Worm (Caenorhabditis elegans): ENCODE data around the gene C44C10.12.

Gene C44C10.12

ce11 chrX:11738602-11739100 is 41.9 kb downstream of the C44C10.12 start, which contains the start of gene nspa-9:
Gene nspa-9, plus strand, starts transcription at chrX:11739050.
- TF ChIP-seq dsc-1 (tag; optimal IDR thresholded peaks at IDR 0.05) (peak; percentile 39), mdl-1 (tag; optimal IDR thresholded peaks at IDR 0.05) (peak in 1 of 2 experiments; percentile 57), nhr-20 (tag; optimal IDR thresholded peaks at IDR 0.05) (peak; percentile 45), elt-2 (tag; optimal IDR thresholded peaks at IDR 0.05) (peak; percentile 92), pqm-1 (tag; optimal IDR thresholded peaks at IDR 0.05) (peak; percentile 46), unc-130 (tag; optimal IDR thresholded peaks at IDR 0.05) (no peak), nhr-71 (tag; optimal IDR thresholded peaks at IDR 0.05) (peak; percentile 47), zag-1 (tag; optimal IDR thresholded peaks at IDR 0.05) (no peak), C04F5.9 (tag; optimal IDR thresholded peaks at IDR 0.05) (no peak), nhr-47 (tag; optimal IDR thresholded peaks at IDR 0.05) (no peak), lin-35 (GFP tag; optimal IDR thresholded peaks at IDR 0.05) (peak in 1 of 2 experiments; percentile 30), nhr-90 (tag; optimal IDR thresholded peaks at IDR 0.05; ENCODE audit: poor library complexity) (peak; percentile 36), fkh-8 (tag; optimal IDR thresholded peaks at IDR 0.05) (peak; percentile 10), rnt-1 (tag; optimal IDR thresholded peaks at IDR 0.05) (no peak), lin-14 (GFP tag; optimal IDR thresholded peaks at IDR 0.05) (peak; percentile 33), vab-15 (tag; optimal IDR thresholded peaks at IDR 0.05) (no peak), C34B4.2 (tag; optimal IDR thresholded peaks at IDR 0.05) (no peak)

- TF ChIP-seq lin-14 (GFP tag; optimal IDR thresholded peaks at IDR 0.05): peak; percentile 28
- TF ChIP-seq ces-1 (GFP tag; optimal IDR thresholded peaks at IDR 0.05): peak; percentile 1
- no peak for TF ChIP-seq ama-1 (optimal IDR thresholded peaks at IDR 0.05)
Observed at ce11 chrX:11743723-11744122, 46.9 kb downstream of the C44C10.12 start.

- TF ChIP-seq efl-1 (optimal IDR thresholded peaks at IDR 0.05) (no peak), efl-1 (GFP tag; optimal IDR thresholded peaks at IDR 0.05 in 1 of 2) (peak in 1 of 2 experiments; percentile 75), lin-35 (GFP tag; optimal IDR thresholded peaks at IDR 0.05) (no peak)
Observed at ce11 chrX:11745821-11746485, 49.2 kb downstream of the C44C10.12 start, which contains the start of gene C40H5.2. Gene C40H5.2, plus strand, starts transcription at chrX:11746076.

Measured in whole organism, L1 larva.